Fruit fly (Drosophila melanogaster) whole organism, embryonic: ENCODE measurements around the gene CG10702.

Experiments
- BEAF-32 ChIP-seq: fragments of 200-800 bp; sonication (Bioruptor generic); optimal IDR thresholded peaks from 3 replicates; lab custom pipeline; 2017; ENCODE audit warnings: missing biosample characterization, missing genetic modification characterization, mild to moderate bottlenecking, moderate library complexity, missing genetic modification reagents
- Bgb ChIP-seq: fragments of 200-800 bp; sonication (Bioruptor generic); IDR thresholded peaks from 2 replicates; pipeline ENCODE4 v1.3.6; 2022; ENCODE audit warnings: missing biosample characterization, missing genetic modification characterization; ENCODE audit not compliant: partially characterized antibody
- CG10147 ChIP-seq: fragments of 200-800 bp; sonication (Bioruptor generic); optimal IDR thresholded peaks from 2 replicates; lab custom pipeline; 2019; ENCODE audit warnings: missing biosample characterization, mild to moderate bottlenecking, missing genetic modification characterization, moderate library complexity
- CG12236 ChIP-seq: fragments of 200-800 bp; sonication (Bioruptor generic); optimal IDR thresholded peaks from 2 replicates; lab custom pipeline; 2016; ENCODE audit warnings: missing biosample characterization, missing genetic modification characterization
- CG12391 ChIP-seq: fragments of 200-800 bp; sonication (Bioruptor generic); optimal IDR thresholded peaks from 3 replicates; lab custom pipeline; 2018; ENCODE audit warnings: missing biosample characterization, mild to moderate bottlenecking, missing genetic modification characterization, moderate library complexity
- CG12659 ChIP-seq: fragments of 200-800 bp; sonication (Bioruptor generic); optimal IDR thresholded peaks from 3 replicates; lab custom pipeline; 2017; ENCODE audit warnings: mild to moderate bottlenecking, missing biosample characterization, missing genetic modification reagents, missing genetic modification characterization
- CG12744 ChIP-seq: fragments of 200-800 bp; sonication (Bioruptor generic); optimal IDR thresholded peaks from 2 replicates; lab custom pipeline; 2016; ENCODE audit warnings: missing biosample characterization, missing genetic modification characterization
- CG12942 ChIP-seq: fragments of 200-800 bp; sonication (Bioruptor generic); optimal IDR thresholded peaks from 3 replicates; lab custom pipeline; 2016; ENCODE audit warnings: missing biosample characterization, missing genetic modification characterization
- CG13894 ChIP-seq: fragments of 200-800 bp; sonication (Bioruptor generic); optimal IDR thresholded peaks from 3 replicates; lab custom pipeline; 2018; ENCODE audit warnings: missing biosample characterization, mild to moderate bottlenecking, missing genetic modification characterization, moderate library complexity
- CG14710 ChIP-seq: fragments of 200-800 bp; sonication (Bioruptor generic); optimal IDR thresholded peaks from 3 replicates; lab custom pipeline; 2019; ENCODE audit warnings: missing biosample characterization, mild to moderate bottlenecking, missing genetic modification characterization, moderate library complexity
- CG15601 ChIP-seq: fragments of 200-800 bp; sonication (Bioruptor generic); optimal IDR thresholded peaks from 3 replicates; lab custom pipeline; 2019; ENCODE audit warnings: missing biosample characterization, mild to moderate bottlenecking, missing genetic modification characterization, moderate library complexity
- CG16863 ChIP-seq: fragments of 200-800 bp; sonication (Bioruptor generic); optimal IDR thresholded peaks from 3 replicates; lab custom pipeline; 2016; ENCODE audit warnings: missing biosample characterization, missing genetic modification characterization
- CG17328 ChIP-seq: fragments of 200-800 bp; sonication (Bioruptor generic); IDR thresholded peaks from 2 replicates; pipeline ENCODE4 v1.3.6; 2022; ENCODE audit warnings: missing biosample characterization, missing genetic modification characterization
- CG31365 ChIP-seq: fragments of 200-800 bp; sonication (Bioruptor generic); optimal IDR thresholded peaks from 2 replicates; lab custom pipeline; 2018; ENCODE audit warnings: missing biosample characterization, mild to moderate bottlenecking, missing genetic modification characterization
- CG32532 ChIP-seq: fragments of 200-800 bp; sonication (Bioruptor generic); IDR thresholded peaks from 2 replicates; pipeline ENCODE4 v1.3.6; 2022; ENCODE audit warnings: missing biosample characterization, missing genetic modification characterization
- CG3407 ChIP-seq: fragments of 200-800 bp; sonication (Bioruptor generic); optimal IDR thresholded peaks from 2 replicates; lab custom pipeline; 2018; ENCODE audit warnings: missing biosample characterization, mild to moderate bottlenecking, missing genetic modification characterization
- CG6765 ChIP-seq: fragments of 200-800 bp; sonication (Bioruptor generic); optimal IDR thresholded peaks from 3 replicates; lab custom pipeline; 2017; ENCODE audit warnings: missing biosample characterization, mild to moderate bottlenecking, missing genetic modification characterization
- CG6791 ChIP-seq: fragments of 200-800 bp; sonication (Bioruptor generic); IDR thresholded peaks from 3 replicates; pipeline ENCODE4 v1.3.6; 2022; ENCODE audit warnings: missing biosample characterization, missing genetic modification characterization; ENCODE audit not compliant: partially characterized antibody
- CG7839 ChIP-seq: fragments of 200-800 bp; sonication (Bioruptor generic); optimal IDR thresholded peaks from 3 replicates; lab custom pipeline; 2018; ENCODE audit warnings: missing biosample characterization, mild to moderate bottlenecking, missing genetic modification characterization, moderate library complexity
- CG7928 ChIP-seq: fragments of 200-800 bp; sonication (Bioruptor generic); optimal IDR thresholded peaks from 2 replicates; lab custom pipeline; 2017; ENCODE audit warnings: missing biosample characterization, mild to moderate bottlenecking, missing genetic modification characterization
- CG8478 ChIP-seq: fragments of >200 bp; optimal IDR thresholded peaks from 2 replicates; lab custom pipeline; 2018
- CG8924 ChIP-seq: fragments of 200-800 bp; optimal IDR thresholded peaks from 3 replicates; lab custom pipeline; 2019; ENCODE audit warnings: missing biosample characterization, mild to moderate bottlenecking, missing genetic modification characterization, moderate library complexity
- CG9437 ChIP-seq: fragments of 200-800 bp; sonication (Bioruptor generic); optimal IDR thresholded peaks from 2 replicates; lab custom pipeline; 2018; ENCODE audit warnings: missing biosample characterization, mild to moderate bottlenecking, missing genetic modification characterization
- D19B ChIP-seq: fragments of 200-800 bp; sonication (Bioruptor generic); optimal IDR thresholded peaks from 2 replicates; lab custom pipeline; 2017; ENCODE audit warnings: missing biosample characterization, mild to moderate bottlenecking, missing genetic modification characterization
- Doc3 ChIP-seq: fragments of 200-800 bp; sonication (Bioruptor generic); IDR thresholded peaks from 3 replicates; pipeline ENCODE4 v1.3.6; 2022; ENCODE audit warnings: missing biosample characterization, missing genetic modification characterization; ENCODE audit not compliant: partially characterized antibody
- ERR ChIP-seq: fragments of 200-800 bp; sonication (Bioruptor generic); optimal IDR thresholded peaks from 2 replicates; lab custom pipeline; 2016; ENCODE audit warnings: missing biosample characterization, missing genetic modification characterization
- Eip74EF ChIP-seq, 2 experiments: fragments of 200-800 bp in 1 of 2; fragments of >200 bp in 1 of 2; sonication (Bioruptor generic) in 1 of 2; optimal IDR thresholded peaks; 2 replicates each; lab custom pipeline; 2017 to 2019; ENCODE audit warnings: missing biosample characterization in 2 of 2, missing genetic modification characterization in 2 of 2, mild to moderate bottlenecking in 1 of 2, moderate library complexity in 1 of 2
- Ets65A ChIP-seq: fragments of 200-800 bp; sonication (Bioruptor generic); peaks from one replicate; lab custom pipeline; 2016; ENCODE audit warnings: missing biosample characterization, missing genetic modification characterization
- Hr39 ChIP-seq: fragments of >200 bp; optimal IDR thresholded peaks from 2 replicates; lab custom pipeline; 2017
- Jarid2 ChIP-seq: fragments of 200-800 bp; sonication (Bioruptor generic); optimal IDR thresholded peaks from 3 replicates; lab custom pipeline; 2017; ENCODE audit warnings: mild to moderate bottlenecking, missing biosample characterization, missing genetic modification reagents, missing genetic modification characterization
- Lhr ChIP-seq: fragments of 200-800 bp; sonication (Bioruptor generic); optimal IDR thresholded peaks from 3 replicates; lab custom pipeline; 2017; ENCODE audit warnings: mild to moderate bottlenecking, missing biosample characterization, missing genetic modification reagents, missing genetic modification characterization
- Mrtf ChIP-seq: fragments of 200-800 bp; sonication (Bioruptor generic); IDR thresholded peaks from 3 replicates; pipeline ENCODE4 v1.3.6; 2022; ENCODE audit warnings: missing biosample characterization, missing genetic modification characterization
- NK7.1 ChIP-seq: fragments of 200-800 bp; sonication (Bioruptor generic); optimal IDR thresholded peaks from 3 replicates; lab custom pipeline; 2016; ENCODE audit warnings: missing biosample characterization, missing genetic modification characterization
- PHDP ChIP-seq: fragments of 200-800 bp; sonication (Bioruptor generic); optimal IDR thresholded peaks from 3 replicates; lab custom pipeline; 2018; ENCODE audit warnings: missing biosample characterization, mild to moderate bottlenecking, missing genetic modification characterization, moderate library complexity
- Ptx1 ChIP-seq: fragments of 200-800 bp; sonication (Bioruptor generic); IDR thresholded peaks from 2 replicates; pipeline ENCODE4 v1.3.6; 2022; ENCODE audit warnings: missing biosample characterization, missing genetic modification characterization
- Sox102F ChIP-seq: fragments of 200-800 bp; sonication (Bioruptor generic); optimal IDR thresholded peaks from 2 replicates; lab custom pipeline; 2018; ENCODE audit warnings: missing biosample characterization, mild to moderate bottlenecking, missing genetic modification characterization, moderate library complexity
- Spps ChIP-seq: fragments of 200-800 bp; sonication (Bioruptor generic); optimal IDR thresholded peaks from 2 replicates; lab custom pipeline; 2018; ENCODE audit warnings: missing biosample characterization, mild to moderate bottlenecking, missing genetic modification characterization
- Trl ChIP-seq, 3 experiments: fragments of >200 bp in 2 of 3; fragments of 200-800 bp in 1 of 3; sonication (Bioruptor generic) in 1 of 3; optimal IDR thresholded peaks; 2 replicates in 1 of 3; 3 replicates in 2 of 3; lab custom pipeline; 2016 to 2017; ENCODE audit warnings: missing biosample characterization in 1 of 3, missing genetic modification characterization in 1 of 3
- chif ChIP-seq, 2 experiments: fragments of 200-800 bp; sonication (Bioruptor generic); optimal IDR thresholded peaks; 3 replicates each; lab custom pipeline; 2016; ENCODE audit warnings: missing biosample characterization in 2 of 2, missing genetic modification characterization in 2 of 2
- chn ChIP-seq: fragments of 200-800 bp; sonication (Bioruptor generic); optimal IDR thresholded peaks from 2 replicates; lab custom pipeline; 2016; ENCODE audit warnings: missing biosample characterization, missing genetic modification characterization
- emc ChIP-seq: fragments of 200-800 bp; sonication (Bioruptor generic); optimal IDR thresholded peaks from 2 replicates; lab custom pipeline; 2016; ENCODE audit warnings: missing biosample characterization, missing genetic modification characterization
- ham ChIP-seq: fragments of 200-800 bp; sonication (Bioruptor generic); IDR thresholded peaks from 2 replicates; pipeline ENCODE4 v1.3.6; 2022; ENCODE audit warnings: missing biosample characterization, missing genetic modification characterization
- lilli ChIP-seq: fragments of 200-800 bp; sonication (Bioruptor generic); optimal IDR thresholded peaks from 3 replicates; lab custom pipeline; 2016; ENCODE audit warnings: missing biosample characterization, missing genetic modification characterization
- scrt ChIP-seq: fragments of 200-800 bp; sonication (Bioruptor generic); optimal IDR thresholded peaks from 2 replicates; lab custom pipeline; 2018; ENCODE audit warnings: missing biosample characterization, mild to moderate bottlenecking, missing genetic modification characterization, moderate library complexity
- sd ChIP-seq: fragments of 200-800 bp; sonication (Bioruptor generic); optimal IDR thresholded peaks from 3 replicates; lab custom pipeline; 2018; ENCODE audit warnings: missing biosample characterization, mild to moderate bottlenecking, missing genetic modification characterization, moderate library complexity
- trem ChIP-seq: fragments of 200-800 bp; optimal IDR thresholded peaks from 3 replicates; lab custom pipeline; 2019; ENCODE audit warnings: missing biosample characterization, mild to moderate bottlenecking, missing genetic modification characterization, moderate library complexity
- ttk ChIP-seq: fragments of 200-800 bp; sonication (Bioruptor generic); IDR thresholded peaks from 2 replicates; pipeline ENCODE4 v2.1.2; 2022; ENCODE audit warnings: missing biosample characterization, missing genetic modification characterization
- twi ChIP-seq: fragments of 200-800 bp; optimal IDR thresholded peaks from 2 replicates; lab custom pipeline; 2019; ENCODE audit warnings: missing biosample characterization, mild to moderate bottlenecking, missing genetic modification characterization, moderate library complexity
- vfl ChIP-seq: fragments of 200-800 bp; sonication (Bioruptor generic); optimal IDR thresholded peaks from 2 replicates; lab custom pipeline; 2016; ENCODE audit warnings: missing biosample characterization, missing genetic modification characterization
- yki ChIP-seq: fragments of >200 bp; optimal IDR thresholded peaks from 3 replicates; lab custom pipeline; 2018

The CG10702 gene

DNA sequence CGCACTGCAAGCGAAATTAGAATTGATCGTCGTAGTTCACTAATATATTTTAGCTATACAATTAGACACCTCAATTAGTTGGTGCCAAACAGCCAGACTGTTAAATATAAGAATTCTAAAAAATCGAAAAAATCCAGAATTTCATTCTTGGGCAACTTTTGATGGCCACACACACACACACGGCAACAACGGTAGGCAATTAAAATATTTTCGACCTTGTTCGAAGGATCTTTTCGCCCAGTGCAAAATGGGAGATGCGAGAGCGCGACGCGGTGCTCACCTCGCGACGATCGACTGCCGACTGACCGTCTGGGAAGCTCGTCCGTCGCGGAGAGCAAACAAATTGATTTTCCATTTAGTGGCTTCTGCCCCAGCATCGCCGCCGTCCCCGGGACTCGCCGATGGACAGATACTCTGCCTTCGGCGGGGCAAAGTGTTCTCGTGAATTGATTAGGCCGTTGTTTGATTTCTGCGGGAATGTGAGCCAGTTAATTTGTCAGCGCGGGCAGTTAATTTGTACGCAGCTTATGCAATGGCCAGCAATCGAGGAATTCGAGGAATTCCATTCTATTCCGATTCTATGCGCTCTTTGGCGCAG is at the start of gene CG10702 (continued):
- TF ChIP-seq Mrtf (GFP tag; lab: Robert Waterston, UW) = 0 out of 3 replicates have a peak, but pooled peaks have one; percentile 15
- no peak for TF ChIP-seq CG12391 (tag; lab: Kevin White, UChicago)
- TF ChIP-seq CG3407 (GFP tag; lab: Kevin White, UChicago) = no peak
- TF ChIP-seq Spps (tag; lab: Kevin White, UChicago) = no peak
- TF ChIP-seq CG15601 (tag; lab: Kevin White, UChicago) = no peak
- no peak for TF ChIP-seq chif (GFP tag; optimal IDR thresholded peaks at IDR 0.05; lab: Kevin White, UChicago)
- no peak for TF ChIP-seq CG13894 (tag; lab: Kevin White, UChicago)
- TF ChIP-seq CG7928 (GFP tag; lab: Kevin White, UChicago) = no peak
- no peak for TF ChIP-seq Jarid2 (GFP tag; lab: Kevin White, UChicago)
- no peak for TF ChIP-seq twi (tag; lab: Kevin White, UChicago)
- TF ChIP-seq Ets65A (GFP tag; lab: Kevin White, UChicago) = peak; percentile 91
- TF ChIP-seq CG7839 = no peak
- TF ChIP-seq scrt = no peak
- TF ChIP-seq Eip74EF (GFP tag; optimal IDR thresholded peaks at IDR 0.05; lab: Kevin White, UChicago) = no peak
- TF ChIP-seq CG12659 (GFP tag; lab: Kevin White, UChicago) = no peak
- TF ChIP-seq CG12942 (GFP tag; lab: Kevin White, UChicago) = no peak
- TF ChIP-seq BEAF-32 (GFP tag; lab: Kevin White, UChicago) = no peak
- TF ChIP-seq Trl (optimal IDR thresholded peaks at IDR 0.05; lab: Kevin White, UChicago) = no peak
- TF ChIP-seq Trl (GFP tag; optimal IDR thresholded peaks at IDR 0.05; lab: Kevin White, UChicago) = no peak
- no peak for TF ChIP-seq Hr39 (lab: Kevin White, UChicago)
- no peak for TF ChIP-seq yki
- TF ChIP-seq ttk (GFP tag; lab: Robert Waterston, UW) = no peak
- no peak for TF ChIP-seq trem
- no peak for TF ChIP-seq NK7.1
- TF ChIP-seq CG8924 = no peak
- no peak for TF ChIP-seq CG16863 (GFP tag; lab: Kevin White, UChicago)
- TF ChIP-seq CG12236 = no peak
- no peak for TF ChIP-seq CG6791 (GFP tag; lab: Robert Waterston, UW)
- TF ChIP-seq Sox102F (GFP tag; lab: Kevin White, UChicago) = peak; percentile 15
- TF ChIP-seq ERR (GFP tag; lab: Kevin White, UChicago) = no peak
- no peak for TF ChIP-seq chn
- no peak for TF ChIP-seq CG8478 (lab: Kevin White, UChicago)
- TF ChIP-seq lilli (GFP tag; lab: Kevin White, UChicago) = peak; percentile 11
- no peak for TF ChIP-seq vfl (GFP tag; lab: Kevin White, UChicago)
- no peak for TF ChIP-seq PHDP
- peak; percentile 26; the same call in 1 of the 2 replicates for TF ChIP-seq Ptx1 (GFP tag; lab: Robert Waterston, UW)
- no peak for TF ChIP-seq sd (tag; lab: Kevin White, UChicago)
- TF ChIP-seq CG14710 (tag; lab: Kevin White, UChicago) = no peak
- TF ChIP-seq CG12744 (GFP tag; lab: Kevin White, UChicago) = no peak
- no peak for TF ChIP-seq ham
- TF ChIP-seq D19B (GFP tag; lab: Kevin White, UChicago) = no peak
- TF ChIP-seq Doc3 (GFP tag; lab: Robert Waterston, UW) = no peak
- TF ChIP-seq Lhr (GFP tag; lab: Kevin White, UChicago) = no peak
- TF ChIP-seq CG6765 (GFP tag; lab: Kevin White, UChicago) = no peak
- no peak for TF ChIP-seq Bgb (GFP tag; lab: Robert Waterston, UW)
- TF ChIP-seq emc (GFP tag; lab: Kevin White, UChicago) = no peak
- 0 out of 2 replicates have a peak, but pooled peaks have one; percentile 20 for TF ChIP-seq CG17328
- TF ChIP-seq CG9437 (GFP tag; lab: Kevin White, UChicago) = no peak
- TF ChIP-seq CG10147 (GFP tag; lab: Kevin White, UChicago) = no peak
- TF ChIP-seq CG31365 = no peak
- 0 out of 2 replicates have a peak, but pooled peaks have one; percentile 29 for TF ChIP-seq CG32532
